Worm (Caenorhabditis elegans) whole organism, L4 larva: ENCODE measurements around the gene T16A9.3.

Experiments used
- D1046.2 ChIP-seq: fragments of 200-800 bp; sonication (Bioruptor generic); IDR thresholded peaks from 2 replicates; pipeline ENCODE4 v1.3.6; 2022; ENCODE audit warnings: missing genetic modification characterization, missing compliant biosample characterization
- F49E8.2 ChIP-seq: sonication (generic microtip); optimal IDR thresholded peaks from 2 replicates; lab custom pipeline; 2016; ENCODE audit warnings: missing compliant biosample characterization, mild to moderate bottlenecking, missing genetic modification characterization, borderline replicate concordance
- ama-1 ChIP-seq: fragments of 150-350 bp; optimal IDR thresholded peaks from 2 replicates; lab custom pipeline; 2014; ENCODE audit warnings: inconsistent platforms, mixed read lengths
- nhr-42 ChIP-seq: fragments of 200-800 bp; sonication (Bioruptor generic); IDR thresholded peaks from 2 replicates; pipeline ENCODE4 v1.3.6; 2022; ENCODE audit warnings: missing genetic modification characterization, missing compliant biosample characterization
- snpc-4 ChIP-seq: fragments of 150-350 bp; optimal IDR thresholded peaks from 2 replicates; lab custom pipeline; 2014; ENCODE audit warnings: missing biosample characterization, missing genetic modification characterization
- tag-97 ChIP-seq: fragments of 200-800 bp; sonication (Bioruptor generic); IDR thresholded peaks from 2 replicates; pipeline ENCODE4 v1.3.6; 2022; ENCODE audit warnings: missing genetic modification characterization, missing compliant biosample characterization
- unc-62 ChIP-seq, 3 experiments: fragments of 150-350 bp in 1 of 3; sonication (generic microtip); optimal IDR thresholded peaks in 2 of 3; peaks in 1 of 3; 1 replicate in 1 of 3; 2 replicates in 2 of 3; lab custom pipeline; 2014 to 2017; ENCODE audit warnings: missing biosample characterization in 3 of 3, missing genetic modification characterization in 3 of 3, missing genetic modification reagents in 3 of 3, missing genotype in 1 of 3
- ztf-7 ChIP-seq: fragments of 150-350 bp; optimal IDR thresholded peaks from 2 replicates; lab custom pipeline; 2014; ENCODE audit warnings: missing biosample characterization, missing genetic modification characterization

DNA sequence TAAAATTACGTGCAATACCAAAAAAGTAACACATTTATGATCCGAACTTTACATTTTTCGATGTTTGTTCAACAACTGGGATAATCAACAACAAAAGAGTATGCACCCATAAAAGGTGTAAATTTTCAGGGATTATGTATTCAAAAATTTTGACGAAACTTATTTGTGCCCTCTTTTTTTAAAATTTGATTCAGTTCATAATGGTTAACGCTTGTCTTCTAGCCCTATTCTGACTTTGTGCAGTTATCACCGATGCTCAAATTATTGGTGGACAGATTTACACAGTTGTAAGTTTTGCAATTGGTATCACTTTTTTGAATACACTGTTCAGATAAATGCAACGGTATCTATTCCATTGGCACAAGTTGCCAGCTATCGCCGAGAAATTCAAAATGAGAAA is 43.3 kb downstream of the T16A9.3 start, which contains the start of gene K02E11.6:
- no peak for TF ChIP-seq F49E8.2 (tag; lab: Kevin White, UChicago)
- TF ChIP-seq ztf-7 (tag; lab: Kevin White, UChicago): no peak
- TF ChIP-seq snpc-4: no peak
- TF ChIP-seq tag-97 (GFP tag; lab: Robert Waterston, UW): no peak
- TF ChIP-seq nhr-42 (GFP tag; lab: Robert Waterston, UW): no peak
- peak in 1 of 2 experiments; percentile 98 for TF ChIP-seq unc-62 (GFP tag; optimal IDR thresholded peaks at IDR 0.05 in 1 of 2; lab: Kevin White, UChicago)
- no peak for TF ChIP-seq unc-62 (tag; optimal IDR thresholded peaks at IDR 0.05; lab: Kevin White, UChicago)
- TF ChIP-seq ama-1: no peak
- TF ChIP-seq D1046.2: no peak
